Fruit fly (Drosophila melanogaster) whole organism, pupa: ENCODE data around the gene CG5644.

Experiments used
- CG10348 ChIP-seq: fragments of 200-800 bp; sonication (Bioruptor generic); IDR thresholded peaks from 2 replicates; pipeline ENCODE4 v1.3.6; 2022; ENCODE audit warnings: missing biosample characterization, missing genetic modification characterization
- CG12605 ChIP-seq: fragments of 200-800 bp; sonication (Bioruptor generic); IDR thresholded peaks from 2 replicates; pipeline ENCODE4 v1.3.6; 2022; ENCODE audit warnings: missing biosample characterization, missing genetic modification characterization
- CG13204 ChIP-seq: fragments of 200-800 bp; sonication (Bioruptor generic); optimal IDR thresholded peaks from 2 replicates; lab custom pipeline; 2018; ENCODE audit warnings: missing biosample characterization, mild to moderate bottlenecking, missing genetic modification characterization, moderate library complexity
- CG14655 ChIP-seq: fragments of 200-800 bp; sonication (Bioruptor generic); optimal IDR thresholded peaks from 3 replicates; lab custom pipeline; 2017; ENCODE audit warnings: mild to moderate bottlenecking, missing biosample characterization, missing genetic modification reagents, missing genetic modification characterization
- CG15710 ChIP-seq: fragments of 200-800 bp; sonication (Bioruptor generic); optimal IDR thresholded peaks from 2 replicates; lab custom pipeline; 2018; ENCODE audit warnings: missing biosample characterization, mild to moderate bottlenecking, missing genetic modification characterization, moderate library complexity
- CG17806 ChIP-seq: fragments of 200-800 bp; sonication (Bioruptor generic); optimal IDR thresholded peaks from 2 replicates; lab custom pipeline; 2018; ENCODE audit warnings: missing biosample characterization, mild to moderate bottlenecking, missing genetic modification characterization, moderate library complexity
- CG32121 ChIP-seq: fragments of 200-800 bp; sonication (Bioruptor generic); IDR thresholded peaks from 2 replicates; pipeline ENCODE4 v1.3.6; 2022; ENCODE audit warnings: missing biosample characterization, missing genetic modification characterization
- CG34367 ChIP-seq: fragments of 200-800 bp; sonication (Bioruptor generic); optimal IDR thresholded peaks from 2 replicates; lab custom pipeline; 2018; ENCODE audit warnings: missing biosample characterization, mild to moderate bottlenecking, missing genetic modification characterization
- CG4496 ChIP-seq: fragments of 200-800 bp; sonication (Bioruptor generic); IDR thresholded peaks from 3 replicates; pipeline ENCODE4 v1.3.6; 2022; ENCODE audit warnings: missing biosample characterization, missing genetic modification characterization
- CG8159 ChIP-seq: fragments of 200-800 bp; sonication (Bioruptor generic); optimal IDR thresholded peaks from 3 replicates; lab custom pipeline; 2018; ENCODE audit warnings: missing biosample characterization, mild to moderate bottlenecking, missing genetic modification characterization, moderate library complexity
- CG8301 ChIP-seq: fragments of 200-800 bp; sonication (Bioruptor generic); optimal IDR thresholded peaks from 2 replicates; lab custom pipeline; 2018; ENCODE audit warnings: missing biosample characterization, mild to moderate bottlenecking, missing genetic modification characterization
- CG9948 ChIP-seq: fragments of 200-800 bp; sonication (Bioruptor generic); optimal IDR thresholded peaks from 2 replicates; lab custom pipeline; 2018; ENCODE audit warnings: missing biosample characterization, mild to moderate bottlenecking, missing genetic modification characterization, moderate library complexity
- D1 ChIP-seq: fragments of 200-800 bp; sonication (Bioruptor generic); optimal IDR thresholded peaks from 2 replicates; lab custom pipeline; 2018; ENCODE audit warnings: missing biosample characterization, mild to moderate bottlenecking, missing genetic modification characterization, moderate library complexity
- EcR ChIP-seq: fragments of 200-800 bp; sonication (Bioruptor generic); optimal IDR thresholded peaks from 3 replicates; lab custom pipeline; 2019; ENCODE audit warnings: missing biosample characterization, missing genetic modification characterization, mild to moderate bottlenecking, moderate library complexity, missing genetic modification reagents
- Ets98B ChIP-seq: fragments of 200-800 bp; sonication (Bioruptor generic); IDR thresholded peaks from 2 replicates; pipeline ENCODE4 v1.3.6; 2022; ENCODE audit warnings: missing biosample characterization, missing genetic modification characterization
- Pif1A ChIP-seq: fragments of 200-800 bp; sonication (Bioruptor generic); optimal IDR thresholded peaks from 3 replicates; lab custom pipeline; 2016; ENCODE audit warnings: missing biosample characterization, missing genetic modification characterization
- Pif1B ChIP-seq: fragments of 200-800 bp; sonication (Bioruptor generic); optimal IDR thresholded peaks from 3 replicates; lab custom pipeline; 2016; ENCODE audit warnings: missing biosample characterization, missing genetic modification characterization
- Snoo ChIP-seq: fragments of 200-800 bp; sonication (Bioruptor generic); optimal IDR thresholded peaks from 3 replicates; lab custom pipeline; 2017; ENCODE audit warnings: missing biosample characterization, mild to moderate bottlenecking, missing genetic modification characterization, inconsistent platforms
- fd96Ca ChIP-seq: fragments of 200-800 bp; sonication (Bioruptor generic); IDR thresholded peaks from 3 replicates; pipeline ENCODE4 v1.3.6; 2022; ENCODE audit warnings: missing biosample characterization, missing genetic modification characterization
- gl ChIP-seq: fragments of 200-800 bp; sonication (Bioruptor generic); optimal IDR thresholded peaks from 2 replicates; lab custom pipeline; 2018; ENCODE audit warnings: missing biosample characterization, mild to moderate bottlenecking, missing genetic modification characterization

CG5644 gene

DNA sequence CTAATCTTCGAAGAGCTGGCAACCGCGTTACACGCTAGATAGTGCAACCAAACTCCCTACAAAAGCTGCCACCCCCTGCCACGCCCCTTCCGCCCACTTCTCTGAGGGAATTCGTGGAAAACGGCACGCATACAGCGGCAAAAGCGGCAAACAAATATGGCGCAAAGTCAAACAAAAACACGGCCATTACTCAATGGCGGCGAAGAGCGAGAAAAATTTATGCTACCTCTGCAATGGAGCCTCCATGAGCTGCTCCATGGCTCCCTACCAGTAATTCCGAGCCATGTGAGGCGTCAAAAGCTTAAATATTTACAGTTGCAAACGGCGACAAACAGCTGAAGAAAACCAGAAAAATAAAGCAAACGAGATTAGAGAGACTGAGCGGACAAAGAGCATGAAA is 45.1 kb upstream of the CG5644 start:
- TF ChIP-seq D1 (no peak), CG12605 (GFP tag; lab: Robert Waterston, UW) (no peak), CG13204 (no peak), CG32121 (GFP tag; lab: Robert Waterston, UW) (no peak), CG34367 (tag; lab: Kevin White, UChicago) (no peak), CG15710 (tag; lab: Kevin White, UChicago) (no peak)

DNA sequence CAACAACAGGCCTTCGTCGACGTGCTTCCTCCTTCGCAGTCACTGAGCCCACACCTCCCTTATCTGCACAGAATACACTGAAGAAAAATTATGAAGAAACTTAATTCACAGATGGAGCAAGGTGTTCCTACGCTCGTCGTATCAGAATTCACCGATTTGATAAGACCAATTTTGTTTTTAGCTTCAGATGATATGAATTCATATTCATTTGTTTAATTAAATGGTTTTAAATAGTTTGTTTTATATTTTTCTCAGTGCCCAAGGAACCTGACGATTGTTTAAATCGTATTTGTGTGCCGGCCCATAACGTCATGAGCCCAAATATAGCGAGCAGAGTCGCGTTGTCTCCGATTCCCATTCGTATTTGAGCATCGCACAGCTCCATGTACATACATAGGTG is 43.9 kb upstream of the CG5644 start:
- TF ChIP-seq D1 (no peak), fd96Ca (GFP tag; lab: Robert Waterston, UW) (no peak), CG17806 (no peak), CG10348 (GFP tag; lab: Robert Waterston, UW) (no peak), CG14655 (peak; percentile 39), CG13204 (no peak), CG9948 (no peak), CG34367 (tag; lab: Kevin White, UChicago) (peak; percentile 1), gl (tag; lab: Kevin White, UChicago) (no peak)

DNA sequence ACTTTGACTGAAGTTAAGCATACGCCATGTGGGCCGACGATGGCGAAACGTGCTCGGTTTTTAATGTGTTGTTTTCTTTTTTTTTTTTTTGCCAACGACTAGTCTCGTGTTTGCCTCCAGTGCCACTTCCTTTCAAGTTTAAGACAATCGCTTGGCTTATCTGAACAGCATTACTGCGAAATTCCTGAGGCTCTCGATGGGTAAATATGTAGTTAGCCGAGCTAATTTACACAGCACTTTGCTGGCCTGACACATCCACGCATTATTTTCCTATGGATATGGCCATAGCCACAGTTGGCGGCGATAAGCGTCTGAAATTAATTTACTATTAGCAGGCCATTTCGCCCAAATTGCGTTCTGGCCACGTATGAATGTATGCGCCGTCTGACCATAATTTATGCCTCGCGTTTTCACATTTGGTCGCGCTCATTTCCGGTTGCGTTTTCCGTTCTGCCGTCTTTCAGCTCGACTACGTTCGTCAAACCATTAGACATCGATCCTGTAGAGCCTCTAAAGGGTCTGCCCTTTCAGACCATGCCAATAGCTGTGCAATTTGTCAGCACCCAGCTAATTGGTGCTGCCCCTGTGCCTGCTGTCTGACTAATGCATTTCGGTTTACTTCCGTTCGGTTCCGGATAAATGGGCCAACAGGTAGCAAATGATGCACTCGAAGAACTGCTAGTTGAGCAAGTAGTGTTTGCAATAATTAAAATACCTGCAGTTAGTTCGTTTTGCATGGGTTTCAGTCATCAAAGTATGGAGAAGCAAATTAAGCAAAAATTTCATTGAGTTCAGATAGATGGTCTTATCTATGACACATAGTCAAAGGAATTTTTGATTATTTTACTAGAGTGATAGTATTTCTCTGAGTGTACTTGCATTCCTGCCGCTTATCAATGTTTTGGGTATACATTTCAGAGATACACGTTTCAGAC is 41.0 kb upstream of the CG5644 start:
- TF ChIP-seq Ets98B (GFP tag; lab: Robert Waterston, UW) (no peak), CG13204 (no peak), Pif1A (no peak), CG34367 (tag; lab: Kevin White, UChicago) (no peak), D1 (no peak), fd96Ca (GFP tag; lab: Robert Waterston, UW) (no peak), CG9948 (no peak), Snoo (tag; lab: Kevin White, UChicago) (no peak)

DNA sequence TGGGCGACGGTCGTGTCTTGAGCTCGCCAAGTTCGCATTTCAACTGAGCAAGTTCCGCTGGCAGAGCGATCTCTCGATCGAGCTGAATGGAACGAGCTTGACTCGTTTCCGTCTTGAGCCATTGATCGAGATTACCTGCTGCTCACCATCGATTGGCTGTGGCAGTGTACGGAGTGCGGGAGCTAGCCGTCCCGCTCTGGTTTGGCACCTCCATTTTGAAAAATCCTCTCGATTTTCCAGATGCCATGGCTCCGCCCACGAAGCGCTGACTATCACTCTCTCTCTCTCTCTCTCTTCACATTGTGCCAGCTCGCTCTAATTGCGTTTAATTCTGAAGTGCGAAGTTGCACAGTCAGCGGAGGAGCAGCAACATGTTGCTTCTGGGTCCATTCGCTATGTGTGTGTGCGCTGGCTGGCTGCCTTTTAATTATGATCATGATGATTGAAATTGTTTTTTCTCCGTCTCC is 39.5 kb upstream of the CG5644 start, which contains the start of gene Doc2:
Doc2 (minus strand) TSS at position 51 of the 467 bp plus-strand sequence.
- TF ChIP-seq CG17806 (no peak), CG10348 (GFP tag; lab: Robert Waterston, UW) (no peak), D1 (no peak), CG4496 (no peak), EcR (no peak), CG9948 (no peak), Snoo (tag; lab: Kevin White, UChicago) (no peak), CG8159 (tag; lab: Kevin White, UChicago) (no peak)

DNA sequence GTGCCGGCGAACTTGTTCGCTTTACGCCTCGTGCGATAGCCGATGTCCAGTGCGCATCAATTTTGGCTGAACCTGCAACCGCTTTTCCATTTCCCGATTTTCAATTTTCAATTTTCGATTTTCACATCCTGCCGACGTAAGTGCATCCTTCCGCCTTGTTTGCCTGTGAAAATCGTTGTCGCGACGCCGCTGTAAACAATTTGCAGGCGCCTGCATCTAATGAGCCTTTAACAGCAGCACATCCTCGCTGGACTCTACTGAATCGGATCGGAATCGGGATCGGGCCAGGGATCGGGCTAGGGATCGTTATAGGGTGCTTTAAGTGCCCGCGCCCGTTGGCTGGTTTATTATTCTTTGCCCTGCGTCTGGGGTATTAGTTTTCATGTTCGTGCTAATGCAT is 37.7 kb upstream of the CG5644 start:
- TF ChIP-seq Ets98B (GFP tag; lab: Robert Waterston, UW) (no peak), CG13204 (no peak), gl (tag; lab: Kevin White, UChicago) (no peak), Pif1B (GFP tag; lab: Kevin White, UChicago) (no peak), CG14655 (no peak)

DNA sequence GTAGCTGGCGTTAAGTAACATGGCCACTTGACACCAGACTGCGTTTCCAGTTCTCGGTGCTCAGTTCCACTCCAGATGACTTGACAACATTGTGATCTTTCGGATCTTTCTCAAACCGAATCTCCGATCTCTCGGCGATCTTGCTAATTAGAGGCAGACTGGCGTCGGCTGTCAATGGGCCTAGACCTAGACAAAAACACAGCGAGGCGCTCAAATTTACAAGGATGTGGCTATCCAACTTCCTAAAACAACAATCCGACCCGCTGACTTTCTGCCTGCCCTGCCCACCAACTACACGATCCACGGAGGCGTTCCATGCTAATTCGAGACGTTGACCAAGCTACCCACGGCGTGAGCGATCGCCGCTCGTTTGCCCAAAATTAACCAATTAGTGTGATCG is 34.1 kb upstream of the CG5644 start:
- TF ChIP-seq CG8301 (tag; lab: Kevin White, UChicago): no peak
- no peak for TF ChIP-seq Ets98B (GFP tag; lab: Robert Waterston, UW)
- TF ChIP-seq CG4496: no peak
- TF ChIP-seq CG17806: no peak
- no peak for TF ChIP-seq Pif1B (GFP tag; lab: Kevin White, UChicago)
- no peak for TF ChIP-seq CG8159 (tag; lab: Kevin White, UChicago)
- no peak for TF ChIP-seq Snoo (tag; lab: Kevin White, UChicago)
- TF ChIP-seq Pif1A: no peak
- no peak for TF ChIP-seq CG14655
- no peak for TF ChIP-seq CG12605 (GFP tag; lab: Robert Waterston, UW)
- TF ChIP-seq CG32121 (GFP tag; lab: Robert Waterston, UW): no peak
- no peak for TF ChIP-seq CG13204
- no peak for TF ChIP-seq EcR
- TF ChIP-seq CG9948: no peak
- TF ChIP-seq CG15710 (tag; lab: Kevin White, UChicago): no peak
- TF ChIP-seq, all 21 proteins: peak for 0

DNA sequence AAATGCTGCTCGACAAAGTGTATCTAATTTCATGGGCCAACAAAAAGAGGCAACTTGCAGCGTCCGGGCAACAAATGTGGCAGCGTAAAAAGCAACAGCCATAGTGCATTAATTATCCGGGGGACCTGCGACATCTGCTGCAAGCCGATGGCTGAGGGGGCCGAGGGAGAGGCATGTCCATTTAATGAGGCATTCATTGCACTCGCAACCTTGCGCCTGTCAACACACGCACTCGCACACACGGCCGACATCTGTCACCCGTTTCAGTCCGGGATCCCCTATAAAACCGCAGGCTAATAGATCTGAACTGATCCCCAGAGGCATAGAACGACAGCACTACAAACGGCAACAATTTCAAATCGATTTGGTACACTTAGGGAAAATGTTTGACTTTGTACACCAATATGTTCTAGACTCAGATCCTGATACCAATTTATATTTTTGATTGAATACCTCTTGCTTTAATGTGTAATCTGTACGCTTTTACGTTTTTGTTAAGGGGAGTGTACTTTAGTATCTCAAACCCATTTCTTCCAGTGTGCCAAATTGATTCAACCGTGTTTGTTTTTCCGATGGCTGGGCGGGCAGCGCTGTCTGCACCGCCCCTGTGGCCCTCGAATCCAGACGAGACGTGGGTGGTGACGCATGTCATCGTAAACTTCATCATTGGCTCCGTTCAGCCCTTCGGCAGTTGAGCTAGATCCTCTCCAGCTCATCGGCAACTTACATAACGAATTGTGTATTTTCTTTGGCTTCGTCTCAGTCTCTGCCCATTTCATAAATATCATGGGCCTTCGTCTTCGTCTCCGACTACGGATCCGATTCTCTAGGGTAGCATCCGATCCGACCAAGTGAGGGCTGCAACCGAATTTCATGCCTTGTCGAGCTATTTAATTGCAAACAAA is 32.1 kb upstream of the CG5644 start:
- TF ChIP-seq CG8159 (tag; lab: Kevin White, UChicago) (peak; percentile 37), CG15710 (tag; lab: Kevin White, UChicago) (peak; percentile 1), CG9948 (no peak)
